Fruit fly (Drosophila melanogaster): ENCODE data around the gene RpS14b.

RpS14b gene

dm6 chrX:7908239-7909068 is 26.2 kb upstream of the RpS14b start, which contains the start of the genes dpr14 and spidey (continued):
- TF ChIP-seq CG13424 (tag; optimal IDR thresholded peaks at IDR 0.05) = peak; percentile 92
- TF ChIP-seq Dad (GFP tag; optimal IDR thresholded peaks at IDR 0.05) = peak; percentile 79
- TF ChIP-seq C15 (GFP tag; IDR thresholded peaks at IDR 0.05) = peak; percentile 71; the same call in 1 of the 3 replicates
- peak; percentile 86 for TF ChIP-seq Oaz (GFP tag; IDR thresholded peaks at IDR 0.05)
- TF ChIP-seq CG11504 (tag; optimal IDR thresholded peaks at IDR 0.05) = peak; percentile 89
- peak; percentile 59 for TF ChIP-seq CG15073 (GFP tag; optimal IDR thresholded peaks at IDR 0.05)
- no peak for TF ChIP-seq CG14860 (GFP tag; IDR thresholded peaks at IDR 0.05; ENCODE audit: partially characterized antibody)
- TF ChIP-seq CG17912 (GFP tag; optimal IDR thresholded peaks at IDR 0.05) = peak; percentile 49
- TF ChIP-seq fd3F (GFP tag; optimal IDR thresholded peaks at IDR 0.05) = peak; percentile 84
- TF ChIP-seq ac (GFP tag; optimal IDR thresholded peaks at IDR 0.05) = peak; percentile 59
- peak; percentile 86 for TF ChIP-seq Nf-YC (tag; optimal IDR thresholded peaks at IDR 0.05)
- TF ChIP-seq Ets97D (GFP tag; optimal IDR thresholded peaks at IDR 0.05) = peak; percentile 63
- TF ChIP-seq disco-r (GFP tag; optimal IDR thresholded peaks at IDR 0.05) = peak; percentile 71
- peak; percentile 73 for TF ChIP-seq CG9876 (GFP tag; optimal IDR thresholded peaks at IDR 0.05)
- TF ChIP-seq nerfin-1 (tag; optimal IDR thresholded peaks at IDR 0.05) = peak; percentile 86
- peak; percentile 70 for TF ChIP-seq MESR4 (GFP tag; optimal IDR thresholded peaks at IDR 0.05)
- TF ChIP-seq shn (GFP tag; optimal IDR thresholded peaks at IDR 0.05) = peak; percentile 85
- TF ChIP-seq nau (GFP tag; optimal IDR thresholded peaks at IDR 0.05) = peak; percentile 87
- TF ChIP-seq CG8478 (optimal IDR thresholded peaks at IDR 0.05) = peak; percentile 36
- TF ChIP-seq Scr (GFP tag; IDR thresholded peaks at IDR 0.05; ENCODE audit: partially characterized antibody) = peak; percentile 55
- TF ChIP-seq CG11695 (GFP tag; IDR thresholded peaks at IDR 0.05) = peak; percentile 90
- peak; percentile 61 for TF ChIP-seq CG1024 (GFP tag; IDR thresholded peaks at IDR 0.05)
- TF ChIP-seq CG12744 (GFP tag; optimal IDR thresholded peaks at IDR 0.05) = peak; percentile 71
- TF ChIP-seq CG12299 (tag; optimal IDR thresholded peaks at IDR 0.05) = peak; percentile 88
- peak; percentile 86 for TF ChIP-seq Blimp-1 (GFP tag; optimal IDR thresholded peaks at IDR 0.05)
- TF ChIP-seq sug (tag; optimal IDR thresholded peaks at IDR 0.05) = peak; percentile 95
- peak in 1 of 2 experiments; percentile 36 for TF ChIP-seq crp (GFP tag; optimal IDR thresholded peaks at IDR 0.05)
- TF ChIP-seq CG18262 (tag; optimal IDR thresholded peaks at IDR 0.05) = peak; percentile 90
- peak; percentile 89 for TF ChIP-seq org-1 (GFP tag; optimal IDR thresholded peaks at IDR 0.05)
- TF ChIP-seq ken (GFP tag; IDR thresholded peaks at IDR 0.05) = peak; percentile 87
- peak; percentile 36 for TF ChIP-seq grn (GFP tag; optimal IDR thresholded peaks at IDR 0.05)
- peak; percentile 73 for TF ChIP-seq zen (tag; optimal IDR thresholded peaks at IDR 0.05)
- TF ChIP-seq CG5953 (GFP tag; IDR thresholded peaks at IDR 0.05) = peak; percentile 72
- TF ChIP-seq CG12769 (tag; optimal IDR thresholded peaks at IDR 0.05) = peak; percentile 95
- TF ChIP-seq ems (GFP tag; optimal IDR thresholded peaks at IDR 0.05) = peak; percentile 89
- peak; percentile 84 for TF ChIP-seq run (tag; optimal IDR thresholded peaks at IDR 0.05)
- peak; percentile 91 for TF ChIP-seq CG9817 (tag; optimal IDR thresholded peaks at IDR 0.05)
- peak; percentile 41; the same call in 1 of the 2 replicates for TF ChIP-seq dan (GFP tag; IDR thresholded peaks at IDR 0.05)
- peak; percentile 80 for TF ChIP-seq vfl (GFP tag; optimal IDR thresholded peaks at IDR 0.05)
- TF ChIP-seq Fer3 (tag; optimal IDR thresholded peaks at IDR 0.05) = peak; percentile 93
- peak; percentile 63 for TF ChIP-seq CG8359 (GFP tag; optimal IDR thresholded peaks at IDR 0.05; ENCODE audit: borderline replicate concordance)
- TF ChIP-seq slou (GFP tag; optimal IDR thresholded peaks at IDR 0.05) = peak; percentile 26
- peak; percentile 38 for TF ChIP-seq NK7.1 (GFP tag; optimal IDR thresholded peaks at IDR 0.05)
- TF ChIP-seq CG3838 (GFP tag; optimal IDR thresholded peaks at IDR 0.05) = peak; percentile 62
- TF ChIP-seq pita (GFP tag; optimal IDR thresholded peaks at IDR 0.05) = no peak
- TF ChIP-seq tap (tag; optimal IDR thresholded peaks at IDR 0.05) = peak; percentile 91
- peak; percentile 92 for TF ChIP-seq CG17359 (tag; optimal IDR thresholded peaks at IDR 0.05)
- peak; percentile 93 for TF ChIP-seq vvl (GFP tag; IDR thresholded peaks at IDR 0.05)
